Worm (Caenorhabditis elegans) whole organism, L1 larva: ENCODE measurements around the gene lrch-1.

Experiments
- F16B12.6 ChIP-seq: fragments of 150-350 bp; optimal IDR thresholded peaks from 2 replicates; lab custom pipeline; 2014; ENCODE audit warnings: missing biosample characterization, missing genetic modification characterization
- Y116A8C.19 ChIP-seq: sonication (generic microtip); optimal IDR thresholded peaks from 2 replicates; lab custom pipeline; 2016; ENCODE audit warnings: missing compliant biosample characterization, missing genetic modification characterization, borderline replicate concordance
- alr-1 ChIP-seq: fragments of 200-800 bp; sonication (Bioruptor generic); optimal IDR thresholded peaks from 2 replicates; lab custom pipeline; 2018; ENCODE audit warnings: borderline replicate concordance, mild to moderate bottlenecking, missing genetic modification characterization, missing compliant biosample characterization
- ama-1 ChIP-seq: fragments of 150-350 bp; optimal IDR thresholded peaks from 2 replicates; lab custom pipeline; 2014
- blmp-1 ChIP-seq: fragments of 150-350 bp; optimal IDR thresholded peaks from 2 replicates; lab custom pipeline; 2014; ENCODE audit warnings: missing biosample characterization, missing genetic modification characterization
- ceh-63 ChIP-seq: fragments of 200-800 bp; sonication (Bioruptor generic); optimal IDR thresholded peaks from 2 replicates; lab custom pipeline; 2018; ENCODE audit warnings: mild to moderate bottlenecking, missing genetic modification characterization, missing compliant biosample characterization
- ceh-82 ChIP-seq, 3 experiments: fragments of 150-350 bp in 1 of 3; sonication (generic microtip) in 2 of 3; optimal IDR thresholded peaks; 2 replicates each; lab custom pipeline; 2014 to 2017; ENCODE audit warnings: missing biosample characterization in 3 of 3, missing genetic modification characterization in 3 of 3
- ceh-88 ChIP-seq: fragments of 200-800 bp; sonication (Bioruptor generic); IDR thresholded peaks from 2 replicates; pipeline ENCODE4 v1.3.6; 2022; ENCODE audit warnings: missing genetic modification characterization, missing compliant biosample characterization
- ceh-90 ChIP-seq: sonication (generic microtip); optimal IDR thresholded peaks from 2 replicates; lab custom pipeline; 2016; ENCODE audit warnings: missing genetic modification characterization, missing compliant biosample characterization
- efl-1 ChIP-seq, 4 experiments: fragments of 150-350 bp; optimal IDR thresholded peaks in 3 of 4; peaks in 1 of 4; 1 replicate in 1 of 4; 2 replicates in 3 of 4; lab custom pipeline; 2014; ENCODE audit warnings: missing biosample characterization in 2 of 4, missing genetic modification characterization in 2 of 4, missing genetic modification reagents in 2 of 4
- efl-3 ChIP-seq: fragments of 200-800 bp; sonication (Bioruptor generic); optimal IDR thresholded peaks from 2 replicates; lab custom pipeline; 2018; ENCODE audit warnings: mild to moderate bottlenecking, missing genetic modification characterization, missing compliant biosample characterization
- elt-2 ChIP-seq: sonication (generic microtip); optimal IDR thresholded peaks from 2 replicates; lab custom pipeline; 2016; ENCODE audit warnings: missing genetic modification characterization, mild to moderate bottlenecking, inconsistent platforms, missing compliant biosample characterization, missing genetic modification reagents
- fkh-8 ChIP-seq: sonication (generic microtip); optimal IDR thresholded peaks from 2 replicates; lab custom pipeline; 2016; ENCODE audit warnings: mild to moderate bottlenecking, missing genetic modification characterization, missing compliant biosample characterization
- grh-1 ChIP-seq: fragments of 200-800 bp; sonication (Bioruptor generic); IDR thresholded peaks from 2 replicates; pipeline ENCODE4 v1.3.6; 2022; ENCODE audit warnings: missing genetic modification reagents, missing genetic modification characterization, missing compliant biosample characterization
- hlh-17 ChIP-seq: fragments of 200-800 bp; sonication (Bioruptor generic); optimal IDR thresholded peaks from 2 replicates; lab custom pipeline; 2018; ENCODE audit warnings: missing genetic modification characterization, mild to moderate bottlenecking, missing compliant biosample characterization, moderate library complexity, borderline replicate concordance
- isw-1 ChIP-seq: fragments of 200-800 bp; sonication (Bioruptor generic); IDR thresholded peaks from 2 replicates; pipeline ENCODE4 v1.3.6; 2022; ENCODE audit warnings: missing genetic modification characterization, missing compliant biosample characterization
- jun-1 ChIP-seq: fragments of 150-350 bp; optimal IDR thresholded peaks from 2 replicates; lab custom pipeline; 2014; ENCODE audit warnings: missing biosample characterization, missing genetic modification reagents, missing genetic modification characterization
- lin-13 ChIP-seq: fragments of 150-350 bp; optimal IDR thresholded peaks from 2 replicates; lab custom pipeline; 2014; ENCODE audit warnings: missing biosample characterization, missing genetic modification reagents, missing genetic modification characterization
- lin-14 ChIP-seq: fragments of 200-800 bp; sonication (Bioruptor generic); optimal IDR thresholded peaks from 2 replicates; lab custom pipeline; 2018; ENCODE audit warnings: mild to moderate bottlenecking, missing genetic modification characterization, moderate library complexity, missing compliant biosample characterization
- lir-3 ChIP-seq: sonication (generic microtip); optimal IDR thresholded peaks from 2 replicates; lab custom pipeline; 2016; ENCODE audit warnings: mild to moderate bottlenecking, missing genetic modification characterization, moderate library complexity, missing compliant biosample characterization; ENCODE audit not compliant: poor library complexity
- lsy-2 ChIP-seq, 2 experiments: fragments of 150-350 bp; optimal IDR thresholded peaks; 2 replicates each; lab custom pipeline; 2014; ENCODE audit warnings: missing biosample characterization in 2 of 2, missing genetic modification characterization in 2 of 2
- mab-9 ChIP-seq: fragments of 200-800 bp; sonication (Bioruptor generic); IDR thresholded peaks from 2 replicates; pipeline ENCODE4 v1.3.6; 2022; ENCODE audit warnings: missing genetic modification reagents, missing genetic modification characterization, missing compliant biosample characterization
- mef-2 ChIP-seq: fragments of 150-350 bp; optimal IDR thresholded peaks from 2 replicates; lab custom pipeline; 2014; ENCODE audit warnings: missing biosample characterization, missing genetic modification characterization
- mep-1 ChIP-seq: fragments of 150-350 bp; optimal IDR thresholded peaks from 2 replicates; lab custom pipeline; 2014; ENCODE audit warnings: missing biosample characterization, missing genetic modification characterization
- nhr-20 ChIP-seq: sonication (generic microtip); optimal IDR thresholded peaks from 2 replicates; lab custom pipeline; 2016; ENCODE audit warnings: mild to moderate bottlenecking, missing genetic modification characterization, missing compliant biosample characterization
- nhr-71 ChIP-seq: sonication (generic microtip); optimal IDR thresholded peaks from 2 replicates; lab custom pipeline; 2016; ENCODE audit warnings: mild to moderate bottlenecking, missing genetic modification characterization, moderate library complexity, missing compliant biosample characterization
- nhr-90 ChIP-seq: sonication (generic microtip); optimal IDR thresholded peaks from 2 replicates; lab custom pipeline; 2016; ENCODE audit warnings: mild to moderate bottlenecking, missing genetic modification characterization, missing compliant biosample characterization; ENCODE audit not compliant: poor library complexity
- pax-3 ChIP-seq: fragments of 200-800 bp; sonication (Bioruptor generic); optimal IDR thresholded peaks from 2 replicates; lab custom pipeline; 2018; ENCODE audit warnings: mild to moderate bottlenecking, missing genetic modification characterization, moderate library complexity, missing compliant biosample characterization
- pqm-1 ChIP-seq: sonication (generic microtip); optimal IDR thresholded peaks from 3 replicates; lab custom pipeline; 2017; ENCODE audit warnings: missing biosample characterization, missing genetic modification characterization
- rnt-1 ChIP-seq: sonication (generic microtip); optimal IDR thresholded peaks from 2 replicates; lab custom pipeline; 2016; ENCODE audit warnings: mild to moderate bottlenecking, missing genetic modification characterization, moderate library complexity, missing compliant biosample characterization
- snu-23 ChIP-seq: sonication (generic microtip); optimal IDR thresholded peaks from 2 replicates; lab custom pipeline; 2016; ENCODE audit warnings: missing genetic modification characterization, missing compliant biosample characterization
- sptf-1 ChIP-seq: fragments of 150-350 bp; optimal IDR thresholded peaks from 2 replicates; lab custom pipeline; 2014; ENCODE audit warnings: missing biosample characterization, missing genetic modification characterization
- swsn-7 ChIP-seq: sonication (generic microtip); optimal IDR thresholded peaks from 2 replicates; lab custom pipeline; 2016; ENCODE audit warnings: missing genetic modification characterization, missing compliant biosample characterization
- tbx-2 ChIP-seq: sonication (generic microtip); optimal IDR thresholded peaks from 2 replicates; lab custom pipeline; 2016; ENCODE audit warnings: missing genetic modification characterization, missing compliant biosample characterization
- unc-130 ChIP-seq: fragments of 150-350 bp; optimal IDR thresholded peaks from 2 replicates; lab custom pipeline; 2017; ENCODE audit warnings: missing biosample characterization, missing genetic modification characterization, inconsistent platforms
- unc-86 ChIP-seq: sonication (generic microtip); optimal IDR thresholded peaks from 2 replicates; lab custom pipeline; 2016; ENCODE audit warnings: missing genetic modification characterization, missing compliant biosample characterization
- unc-98 ChIP-seq: fragments of 200-800 bp; sonication (Bioruptor generic); IDR thresholded peaks from 2 replicates; pipeline ENCODE4 v1.3.6; 2022; ENCODE audit warnings: missing genetic modification characterization, missing compliant biosample characterization
- xbp-1 ChIP-seq: sonication (generic microtip); optimal IDR thresholded peaks from 2 replicates; lab custom pipeline; 2016; ENCODE audit warnings: missing genetic modification characterization, missing compliant biosample characterization
- zip-4 ChIP-seq: fragments of 200-800 bp; sonication (Bioruptor generic); optimal IDR thresholded peaks from 2 replicates; lab custom pipeline; 2018; ENCODE audit warnings: mild to moderate bottlenecking, missing genetic modification characterization, moderate library complexity, missing compliant biosample characterization
- ztf-4 ChIP-seq: fragments of 150-350 bp; optimal IDR thresholded peaks from 2 replicates; lab custom pipeline; 2014; ENCODE audit warnings: missing biosample characterization, missing genetic modification characterization

lrch-1 gene

DNA sequence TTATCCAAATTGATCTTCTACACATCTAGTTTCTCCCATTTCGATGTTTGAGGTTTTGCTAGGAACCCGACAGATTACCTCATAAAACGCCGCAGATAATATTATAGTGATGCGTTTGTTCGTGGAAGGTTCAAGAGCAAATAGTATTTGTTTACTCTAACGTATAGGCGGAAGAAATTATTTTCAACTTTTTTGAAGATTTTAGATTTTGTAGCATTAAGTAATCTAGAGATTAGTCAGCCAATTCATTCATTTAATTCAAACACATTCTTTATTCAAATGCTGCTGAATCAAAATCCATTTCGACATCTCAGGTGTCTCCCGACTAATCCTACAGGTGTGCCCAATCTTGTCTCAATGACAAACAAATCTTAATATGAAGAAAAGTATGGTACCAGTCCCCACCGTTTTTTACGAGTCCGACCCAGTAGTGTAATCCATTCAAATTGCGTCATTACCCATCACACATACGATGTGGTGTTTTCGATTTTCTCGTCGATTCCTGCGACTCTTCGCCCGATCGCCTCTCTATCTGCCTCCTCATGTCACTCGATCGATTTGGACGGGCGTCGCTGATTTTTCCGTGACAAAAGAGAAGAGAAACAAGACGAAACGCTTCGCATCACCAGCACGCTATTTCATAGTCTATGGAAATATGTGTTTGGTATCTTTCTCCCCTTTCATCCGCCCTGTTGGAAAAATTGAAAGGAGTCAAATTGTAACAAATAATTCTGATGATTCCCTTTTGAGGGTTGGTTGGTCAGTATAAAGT is 37.6 kb upstream of the lrch-1 start (continued):
- peak; percentile 27 to 58 for TF ChIP-seq lsy-2 (tag; optimal IDR thresholded peaks at IDR 0.05; lab: Kevin White, UChicago)
- TF ChIP-seq swsn-7 (tag; lab: Kevin White, UChicago): peak; percentile 54
- peak in 1 of 3 experiments; percentile 19 for TF ChIP-seq ceh-82 (tag; optimal IDR thresholded peaks at IDR 0.05; lab: Kevin White, UChicago)
- TF ChIP-seq tbx-2: peak; percentile 45
- no peak for TF ChIP-seq F16B12.6 (tag; lab: Kevin White, UChicago)
- TF ChIP-seq rnt-1 (tag; lab: Kevin White, UChicago): peak; percentile 82
- no peak for TF ChIP-seq alr-1 (tag; lab: Kevin White, UChicago)
- no peak for TF ChIP-seq unc-98 (GFP tag; lab: Robert Waterston, UW)
- TF ChIP-seq isw-1: no peak
- TF ChIP-seq mab-9 (GFP tag; lab: Robert Waterston, UW): no peak
- peak; percentile 11 for TF ChIP-seq fkh-8 (tag; lab: Kevin White, UChicago)
- peak; percentile 0 for TF ChIP-seq ceh-63
- peak; percentile 63 for TF ChIP-seq ztf-4 (tag; lab: Kevin White, UChicago)
- TF ChIP-seq zip-4: peak; percentile 17
- peak; percentile 84 for TF ChIP-seq snu-23 (GFP tag; lab: Kevin White, UChicago)
- TF ChIP-seq Y116A8C.19 (tag; lab: Kevin White, UChicago): no peak
- TF ChIP-seq nhr-71 (tag; lab: Kevin White, UChicago): peak; percentile 69
- TF ChIP-seq nhr-90 (tag; lab: Kevin White, UChicago): peak; percentile 57
- TF ChIP-seq ceh-88 (GFP tag; lab: Robert Waterston, UW): peak; percentile 57; the same call in 1 of the 2 replicates
- TF ChIP-seq jun-1 (tag; lab: Kevin White, UChicago): peak; percentile 73
- TF ChIP-seq mef-2 (tag; lab: Kevin White, UChicago): no peak
- peak; percentile 86 for TF ChIP-seq ama-1 (lab: Kevin White, UChicago)
- peak; percentile 83 for TF ChIP-seq lin-14 (GFP tag; lab: Kevin White, UChicago)
- peak; percentile 84 for TF ChIP-seq nhr-20 (tag; lab: Kevin White, UChicago)
- TF ChIP-seq hlh-17 (GFP tag; lab: Kevin White, UChicago): peak; percentile 35
- peak; percentile 69 for TF ChIP-seq mep-1
- peak; percentile 90 for TF ChIP-seq blmp-1 (tag; lab: Kevin White, UChicago)
- peak; percentile 43 for TF ChIP-seq lin-13 (GFP tag; lab: Kevin White, UChicago)
- TF ChIP-seq unc-130 (tag; lab: Kevin White, UChicago): peak; percentile 85
- peak; percentile 54 for TF ChIP-seq xbp-1 (tag; lab: Kevin White, UChicago)
- peak; percentile 43 for TF ChIP-seq elt-2 (tag; lab: Kevin White, UChicago)

DNA sequence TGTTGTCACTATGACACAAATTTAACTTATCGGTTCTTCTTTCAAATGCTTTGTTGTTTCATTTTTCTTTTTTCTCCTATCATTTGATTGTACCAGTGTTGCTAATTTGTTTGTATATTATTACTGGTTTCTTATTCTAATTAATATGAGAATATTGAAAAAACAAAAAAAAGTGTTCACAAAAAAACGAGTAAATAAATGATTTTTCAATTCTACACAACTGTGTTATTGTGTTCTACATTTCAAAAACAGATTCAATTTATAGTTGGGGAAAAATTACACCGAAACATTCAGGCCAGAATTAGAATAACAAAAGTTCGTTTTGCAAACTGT is 37.1 kb upstream of the lrch-1 start:
- peak; percentile 36 for TF ChIP-seq mep-1
- TF ChIP-seq snu-23 (GFP tag; lab: Kevin White, UChicago): peak; percentile 19
- TF ChIP-seq lsy-2 (tag; optimal IDR thresholded peaks at IDR 0.05; lab: Kevin White, UChicago): peak in 1 of 2 experiments; percentile 37
- no peak for TF ChIP-seq ceh-90

DNA sequence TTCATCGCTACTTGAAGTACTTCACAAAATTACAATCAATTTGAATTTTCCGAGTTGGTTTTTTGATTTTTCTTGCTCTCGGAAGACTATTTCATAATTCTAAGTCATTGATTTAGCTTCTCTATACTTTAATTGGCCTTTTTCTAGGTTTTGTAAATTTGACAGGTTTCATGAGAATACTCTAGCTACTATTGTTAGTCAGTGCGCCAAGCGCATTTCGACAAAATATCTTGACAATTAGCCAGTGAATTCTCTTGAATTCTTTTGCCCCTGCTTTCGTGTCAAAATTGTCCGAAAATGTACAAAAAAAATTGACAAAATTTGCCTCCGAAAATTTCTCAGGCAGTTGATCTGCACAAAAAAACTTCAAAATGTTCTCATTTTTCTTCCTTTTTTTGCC is 36.7 kb upstream of the lrch-1 start:
- TF ChIP-seq Y116A8C.19 (tag; lab: Kevin White, UChicago): no peak
- peak; percentile 16 for TF ChIP-seq rnt-1 (tag; lab: Kevin White, UChicago)
- no peak for TF ChIP-seq efl-1 (optimal IDR thresholded peaks at IDR 0.05; lab: Kevin White, UChicago)
- TF ChIP-seq efl-1 (GFP tag; optimal IDR thresholded peaks at IDR 0.05 in 1 of 2; lab: Kevin White, UChicago): peak in 1 of 2 experiments; percentile 50
- peak; percentile 17 for TF ChIP-seq ceh-88 (GFP tag; lab: Robert Waterston, UW)
- no peak for TF ChIP-seq grh-1 (GFP tag; lab: Robert Waterston, UW)
- TF ChIP-seq, all 84 proteins: peak for 3

DNA sequence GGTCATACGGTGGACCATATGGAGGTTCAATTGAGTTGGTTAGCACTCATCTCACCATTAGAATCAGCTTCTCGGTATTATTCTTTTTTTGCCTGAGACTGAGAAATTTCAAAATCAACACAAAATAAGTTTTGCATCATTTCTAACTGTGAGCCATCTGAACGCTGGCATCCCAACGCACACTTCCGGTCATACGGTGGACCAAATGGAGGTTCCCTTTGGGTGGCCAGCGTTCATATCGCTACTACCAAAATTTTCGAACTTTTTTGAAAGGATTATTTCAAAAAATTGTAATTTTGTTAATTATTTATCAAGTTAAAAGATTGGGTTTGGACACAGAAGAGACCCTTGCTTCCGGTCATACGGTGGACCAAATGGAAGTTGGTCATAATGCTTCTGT is 36.3 kb upstream of the lrch-1 start:
- TF ChIP-seq rnt-1 (tag; lab: Kevin White, UChicago) (peak; percentile 9), unc-86 (tag; lab: Kevin White, UChicago) (no peak), sptf-1 (tag; lab: Kevin White, UChicago) (no peak), isw-1 (no peak), pax-3 (no peak), zip-4 (no peak), pqm-1 (no peak), lir-3 (tag; lab: Kevin White, UChicago) (no peak), nhr-20 (tag; lab: Kevin White, UChicago) (peak; percentile 11), swsn-7 (tag; lab: Kevin White, UChicago) (peak; percentile 3), efl-3 (no peak), lin-14 (GFP tag; lab: Kevin White, UChicago) (no peak)
